Worm (Caenorhabditis elegans) whole organism, L3 larva: ENCODE results near the gene R107.9.
A peak's percentile ranks its signal among the peaks of the same experiment; 100 is the strongest.

Source experiments
- R02D3.7 ChIP-seq: fragments of 150-350 bp; optimal IDR thresholded peaks from 2 replicates; lab custom pipeline; 2014; ENCODE audit warnings: missing biosample characterization, missing genetic modification characterization
- ZK546.5 ChIP-seq: sonication (generic microtip); optimal IDR thresholded peaks from 2 replicates; lab custom pipeline; 2017; ENCODE audit warnings: missing biosample characterization, missing genetic modification characterization
- ama-1 ChIP-seq: fragments of 150-350 bp; optimal IDR thresholded peaks from 2 replicates; lab custom pipeline; 2018
- ceh-28 ChIP-seq: fragments of 150-350 bp; optimal IDR thresholded peaks from 2 replicates; lab custom pipeline; 2014; ENCODE audit warnings: missing biosample characterization, missing genetic modification reagents, missing genetic modification characterization
- ceh-82 ChIP-seq: fragments of 150-350 bp; optimal IDR thresholded peaks from 2 replicates; lab custom pipeline; 2014; ENCODE audit warnings: missing biosample characterization, missing genetic modification characterization
- ceh-9 ChIP-seq: sonication (generic microtip); optimal IDR thresholded peaks from 2 replicates; lab custom pipeline; 2018; ENCODE audit warnings: missing biosample characterization, missing genetic modification characterization
- daf-12 ChIP-seq: fragments of 150-350 bp; optimal IDR thresholded peaks from 2 replicates; lab custom pipeline; 2014; ENCODE audit warnings: missing biosample characterization, missing genetic modification reagents, missing genetic modification characterization
- egl-5 ChIP-seq: fragments of 150-350 bp; optimal IDR thresholded peaks from 2 replicates; lab custom pipeline; 2017; ENCODE audit warnings: missing biosample characterization, missing genetic modification reagents, missing genetic modification characterization, inconsistent platforms
- elt-1 ChIP-seq: fragments of 150-350 bp; optimal IDR thresholded peaks from 2 replicates; lab custom pipeline; 2014; ENCODE audit warnings: missing biosample characterization, missing genetic modification characterization
- elt-3 ChIP-seq, 3 experiments: fragments of 150-350 bp in 1 of 3; sonication (generic microtip) in 2 of 3; optimal IDR thresholded peaks; 2 replicates in 2 of 3; 4 replicates in 1 of 3; lab custom pipeline; 2014 to 2017; ENCODE audit warnings: missing biosample characterization in 3 of 3, missing genetic modification characterization in 3 of 3
- fkh-10 ChIP-seq: sonication (generic microtip); optimal IDR thresholded peaks from 2 replicates; lab custom pipeline; 2017; ENCODE audit warnings: missing biosample characterization, missing genetic modification reagents, missing genetic modification characterization
- fkh-2 ChIP-seq: fragments of 150-350 bp; optimal IDR thresholded peaks from 2 replicates; lab custom pipeline; 2014; ENCODE audit warnings: missing biosample characterization, missing genetic modification reagents, missing genetic modification characterization
- fos-1 ChIP-seq: fragments of 150-350 bp; optimal IDR thresholded peaks from 2 replicates; lab custom pipeline; 2014; ENCODE audit warnings: missing biosample characterization, missing genetic modification characterization
- hmg-11 ChIP-seq: sonication (generic microtip); optimal IDR thresholded peaks from 2 replicates; lab custom pipeline; 2016; ENCODE audit warnings: missing genetic modification characterization, missing compliant biosample characterization
- jun-1 ChIP-seq: fragments of 150-350 bp; optimal IDR thresholded peaks from 2 replicates; lab custom pipeline; 2014; ENCODE audit warnings: missing biosample characterization, missing genetic modification reagents, missing genetic modification characterization
- lin-15B ChIP-seq: fragments of 150-350 bp; optimal IDR thresholded peaks from 2 replicates; lab custom pipeline; 2014; ENCODE audit warnings: missing biosample characterization, missing genetic modification characterization
- lin-39 ChIP-seq: fragments of 150-350 bp; optimal IDR thresholded peaks from 2 replicates; lab custom pipeline; 2018; ENCODE audit warnings: missing biosample characterization, missing genetic modification reagents, missing genetic modification characterization
- lsy-12 ChIP-seq: sonication (generic microtip); optimal IDR thresholded peaks from 2 replicates; lab custom pipeline; 2016; ENCODE audit warnings: mild to moderate bottlenecking, missing genetic modification characterization, missing compliant biosample characterization
- mdl-1 ChIP-seq: fragments of 150-350 bp; optimal IDR thresholded peaks from 2 replicates; lab custom pipeline; 2014; ENCODE audit warnings: missing biosample characterization, missing genetic modification characterization
- nfya-1 ChIP-seq: sonication (generic microtip); optimal IDR thresholded peaks from 2 replicates; lab custom pipeline; 2017; ENCODE audit warnings: missing genetic modification characterization, mild to moderate bottlenecking, missing compliant biosample characterization, antibody characterized with exemption, moderate library complexity; ENCODE audit not compliant: insufficient read depth
- nhr-11 ChIP-seq: fragments of 150-350 bp; optimal IDR thresholded peaks from 2 replicates; lab custom pipeline; 2014; ENCODE audit warnings: missing biosample characterization, missing genetic modification characterization
- nhr-12 ChIP-seq: fragments of 150-350 bp; optimal IDR thresholded peaks from 2 replicates; lab custom pipeline; 2014; ENCODE audit warnings: missing biosample characterization, missing genetic modification characterization
- nhr-25 ChIP-seq: sonication (generic microtip); optimal IDR thresholded peaks from 2 replicates; lab custom pipeline; 2017; ENCODE audit warnings: missing biosample characterization, missing genetic modification characterization
- nhr-28 ChIP-seq: fragments of 150-350 bp; optimal IDR thresholded peaks from 2 replicates; lab custom pipeline; 2014; ENCODE audit warnings: missing biosample characterization, missing genetic modification characterization
- nhr-77 ChIP-seq: fragments of 150-350 bp; optimal IDR thresholded peaks from 2 replicates; lab custom pipeline; 2014; ENCODE audit warnings: missing biosample characterization, missing genetic modification characterization
- pqm-1 ChIP-seq: fragments of 150-350 bp; optimal IDR thresholded peaks from 2 replicates; lab custom pipeline; 2017; ENCODE audit warnings: missing biosample characterization, missing genetic modification characterization, inconsistent platforms
- sea-2 ChIP-seq: fragments of 150-350 bp; sonication (generic microtip); optimal IDR thresholded peaks from 4 replicates; lab custom pipeline; 2014; ENCODE audit warnings: missing biosample characterization, missing genetic modification reagents, missing genetic modification characterization
- snpc-4 ChIP-seq: fragments of 150-350 bp; optimal IDR thresholded peaks from 2 replicates; lab custom pipeline; 2014; ENCODE audit warnings: missing biosample characterization, missing genetic modification characterization
- unc-39 ChIP-seq: sonication (generic microtip); optimal IDR thresholded peaks from 4 replicates; lab custom pipeline; 2017; ENCODE audit warnings: missing biosample characterization, missing genetic modification characterization
- unc-62 ChIP-seq: fragments of 150-350 bp; sonication (generic microtip); optimal IDR thresholded peaks from 4 replicates; lab custom pipeline; 2014; ENCODE audit warnings: missing biosample characterization, missing genetic modification reagents, missing genetic modification characterization
- zag-1 ChIP-seq: fragments of 150-350 bp; optimal IDR thresholded peaks from 2 replicates; lab custom pipeline; 2014; ENCODE audit warnings: missing biosample characterization, missing genetic modification characterization
- ztf-4 ChIP-seq: fragments of 150-350 bp; optimal IDR thresholded peaks from 2 replicates; lab custom pipeline; 2014; ENCODE audit warnings: missing biosample characterization, missing genetic modification characterization

The R107.9 gene

DNA sequence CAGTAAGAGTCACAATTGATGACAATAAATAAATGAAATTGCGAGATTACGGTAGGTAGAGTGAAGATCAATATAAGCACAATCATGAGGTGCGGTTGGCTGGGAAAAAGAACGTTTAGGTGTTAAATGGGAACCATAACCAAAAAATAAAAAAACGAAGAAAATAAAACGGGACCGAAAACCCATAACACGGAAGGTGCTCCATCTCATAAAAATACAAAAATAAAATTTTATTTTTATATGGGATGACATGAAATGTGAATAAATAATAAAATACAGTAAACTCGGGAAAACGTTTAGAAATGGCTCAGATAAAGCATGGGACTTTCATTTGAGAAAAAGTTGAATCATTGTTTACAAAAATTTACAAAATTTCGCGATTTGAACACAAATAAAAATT is 37.8 kb downstream of the R107.9 start, which contains the start of gene F02A9.7:
Gene F02A9.7, minus strand, starts transcription at position 101 of the 400 bp plus-strand sequence.
- TF ChIP-seq R02D3.7 (tag; lab: Kevin White, UChicago) (no peak), nhr-25 (tag; lab: Kevin White, UChicago) (no peak), elt-3 (tag; optimal IDR thresholded peaks at IDR 0.05; lab: Kevin White, UChicago) (no peak), zag-1 (tag; lab: Kevin White, UChicago) (no peak), sea-2 (no peak), lsy-12 (tag; lab: Kevin White, UChicago) (no peak), fkh-10 (GFP tag; lab: Kevin White, UChicago) (no peak), nfya-1 (tag; lab: Kevin White, UChicago) (no peak), ZK546.5 (tag; lab: Kevin White, UChicago) (no peak), pqm-1 (tag; lab: Kevin White, UChicago) (no peak), nhr-28 (no peak), ztf-4 (tag; lab: Kevin White, UChicago) (no peak), snpc-4 (tag; lab: Kevin White, UChicago) (no peak), ceh-9 (tag; lab: Kevin White, UChicago) (no peak)

DNA sequence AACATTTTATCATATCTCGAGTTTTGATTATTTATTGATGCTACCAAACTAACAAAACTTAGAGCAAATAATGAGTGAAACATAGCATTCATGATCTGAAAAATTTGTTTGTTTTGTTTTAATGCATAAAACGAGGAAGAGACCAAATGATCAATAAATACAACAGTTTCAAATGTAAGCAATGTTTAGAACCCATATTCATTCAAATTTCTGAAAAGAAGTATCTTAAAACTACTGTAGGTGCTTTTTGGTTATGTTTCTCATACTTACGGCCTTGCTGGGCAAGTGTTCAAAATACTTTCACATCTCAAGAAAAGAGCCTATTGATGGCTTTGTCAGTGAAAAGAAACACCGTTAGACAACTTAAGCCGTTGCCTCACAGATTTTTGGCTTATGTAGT is 40.0 kb downstream of the R107.9 start, which contains the start of gene F02A9.1:
Gene F02A9.1, minus strand, starts transcription at position 101 of the 400 bp plus-strand sequence.
- TF ChIP-seq hmg-11 (tag; lab: Kevin White, UChicago), result no peak
- no peak for TF ChIP-seq pqm-1 (tag; lab: Kevin White, UChicago)
- no peak for TF ChIP-seq unc-39 (tag; lab: Kevin White, UChicago)
- no peak for TF ChIP-seq lin-39 (tag; lab: Kevin White, UChicago)
- no peak for TF ChIP-seq daf-12 (tag; lab: Kevin White, UChicago)
- no peak for TF ChIP-seq snpc-4 (tag; lab: Kevin White, UChicago)
- no peak for TF ChIP-seq ceh-28 (tag; lab: Kevin White, UChicago)
- no peak for TF ChIP-seq nhr-12
- TF ChIP-seq nhr-25 (tag; lab: Kevin White, UChicago), result no peak
- no peak for TF ChIP-seq nhr-28
- TF ChIP-seq lsy-12 (tag; lab: Kevin White, UChicago), result no peak
- no peak for TF ChIP-seq sea-2
- no peak for TF ChIP-seq fkh-2

DNA sequence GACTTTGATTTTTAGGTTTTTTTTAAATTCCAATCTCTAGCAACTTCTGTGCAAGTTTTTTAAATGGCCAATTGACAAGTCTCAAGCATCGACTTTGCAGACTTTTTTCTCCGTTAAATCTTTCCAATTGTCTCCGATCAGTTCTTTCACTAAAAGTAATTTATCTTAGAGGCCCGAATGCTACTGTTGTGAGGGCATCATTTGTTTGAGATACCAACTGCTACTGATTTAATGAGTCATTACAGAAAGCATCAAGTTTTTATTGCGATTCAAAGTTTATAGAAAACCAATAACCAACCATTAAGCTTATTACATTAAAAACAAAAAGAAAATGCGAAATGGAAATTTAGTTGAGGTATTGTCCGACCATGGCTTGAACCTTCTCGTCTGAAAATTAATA is 42.4 kb downstream of the R107.9 start:
- TF ChIP-seq egl-5, result peak; percentile 74
- TF ChIP-seq ztf-4 (tag; lab: Kevin White, UChicago), result no peak
- TF ChIP-seq jun-1, result no peak
- TF ChIP-seq ama-1 (lab: Kevin White, UChicago), result peak; percentile 5

DNA sequence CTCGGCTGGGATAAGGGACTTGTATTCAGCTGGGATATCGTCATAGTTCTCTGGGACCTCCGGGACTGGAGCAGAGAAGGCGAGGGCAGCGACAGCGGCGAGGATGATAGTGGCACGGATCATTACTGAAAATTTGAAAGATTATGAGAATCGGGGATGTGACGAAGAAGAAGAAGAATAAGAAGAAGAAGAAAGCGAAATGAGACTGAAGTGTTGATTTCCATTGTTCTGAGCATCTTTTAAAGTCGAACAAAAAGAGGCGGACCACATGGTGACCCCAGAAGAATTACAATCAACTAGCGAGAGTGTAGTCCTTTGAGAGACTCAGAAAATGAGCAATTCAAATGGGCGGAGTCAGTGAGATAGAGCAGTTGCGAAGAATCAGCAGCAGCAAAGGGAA is 43.3 kb downstream of the R107.9 start, which contains the start of gene far-1:
Gene far-1, minus strand, starts transcription at position 125 of the 400 bp plus-strand sequence.
- TF ChIP-seq nhr-25 (tag; lab: Kevin White, UChicago) (no peak), nfya-1 (tag; lab: Kevin White, UChicago) (peak; percentile 31), nhr-28 (no peak), ztf-4 (tag; lab: Kevin White, UChicago) (no peak), lin-15B (tag; lab: Kevin White, UChicago) (no peak), ZK546.5 (tag; lab: Kevin White, UChicago) (no peak), pqm-1 (tag; lab: Kevin White, UChicago) (no peak), nhr-11 (no peak)
- TF ChIP-seq, all 47 proteins: peak for 1

DNA sequence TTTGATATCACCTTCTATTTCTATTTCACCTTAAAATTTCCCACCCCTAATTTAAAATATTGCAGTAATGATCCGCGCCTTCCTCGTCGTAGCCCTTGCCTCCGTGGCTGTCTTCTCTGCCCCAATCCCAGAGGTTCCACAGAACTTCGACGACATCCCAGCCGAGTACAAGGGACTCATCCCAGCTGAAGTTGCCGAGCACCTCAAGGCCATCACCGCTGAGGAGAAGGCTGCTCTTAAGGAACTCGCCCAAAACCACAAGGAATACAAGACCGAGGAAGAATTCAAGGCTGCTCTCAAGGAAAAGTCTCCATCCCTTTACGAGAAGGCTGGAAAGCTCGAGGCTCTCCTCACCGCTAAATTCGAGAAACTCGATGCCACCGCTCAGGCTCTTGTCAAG is 44.0 kb downstream of the R107.9 start, which contains the start of gene far-2:
Gene far-2, plus strand, starts transcription at position 66 of the 400 bp plus-strand sequence.
- no peak for TF ChIP-seq fos-1
- no peak for TF ChIP-seq hmg-11 (tag; lab: Kevin White, UChicago)
- no peak for TF ChIP-seq mdl-1 (tag; lab: Kevin White, UChicago)

DNA sequence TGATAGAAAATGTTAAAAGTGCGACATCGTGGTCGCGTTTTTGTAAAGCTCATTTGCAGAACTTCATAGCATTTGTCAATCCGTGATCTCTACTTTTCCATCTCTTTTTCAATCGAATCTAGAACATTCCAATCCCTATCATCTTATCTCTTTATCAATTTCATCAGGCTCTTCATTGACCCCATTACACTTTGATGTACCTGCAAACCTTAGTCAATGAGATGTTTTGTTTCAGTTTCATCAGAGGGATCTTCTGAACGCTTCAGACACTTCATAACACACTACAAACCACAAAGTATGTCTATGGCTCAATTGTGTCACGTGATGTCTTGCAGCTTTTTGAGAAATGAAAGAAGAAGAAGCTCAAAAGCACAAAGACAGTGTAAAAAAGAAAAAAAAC is 45.4 kb downstream of the R107.9 start:
- TF ChIP-seq ceh-82, result no peak
- TF ChIP-seq nfya-1 (tag; lab: Kevin White, UChicago), result peak; percentile 15
- TF ChIP-seq egl-5, result peak; percentile 72
- TF ChIP-seq elt-1 (tag; lab: Kevin White, UChicago), result no peak

DNA sequence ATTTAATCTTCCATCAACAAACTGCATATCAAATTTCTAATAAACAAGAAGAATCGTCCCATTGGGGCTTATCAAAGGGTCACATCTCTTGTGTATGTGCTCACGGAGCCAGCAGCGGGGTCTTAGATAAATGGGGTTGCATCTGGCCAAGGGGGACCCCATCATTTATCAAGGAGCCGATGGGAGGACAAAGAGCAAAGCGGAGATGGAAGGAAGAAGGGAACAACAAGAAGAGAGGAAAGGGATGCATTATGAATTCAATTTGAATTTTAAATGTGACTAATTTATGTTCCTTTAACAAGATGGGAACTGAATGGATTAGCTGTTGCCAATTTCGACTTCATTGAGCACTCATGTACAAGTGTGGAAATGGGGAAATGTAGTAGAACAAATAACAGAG is 46.6 kb downstream of the R107.9 start:
- TF ChIP-seq lin-39 (tag; lab: Kevin White, UChicago) (peak; percentile 94), elt-3 (tag; optimal IDR thresholded peaks at IDR 0.05; lab: Kevin White, UChicago) (no peak), unc-62 (GFP tag; lab: Kevin White, UChicago) (peak; percentile 51), elt-1 (tag; lab: Kevin White, UChicago) (peak; percentile 15), nhr-77 (tag; lab: Kevin White, UChicago) (no peak), nfya-1 (tag; lab: Kevin White, UChicago) (peak; percentile 48), egl-5 (peak; percentile 53), fos-1 (no peak), daf-12 (tag; lab: Kevin White, UChicago) (no peak)
